Comparison of ENCODE assay signal across 1 fruit fly cellular context in the genomic region with DNA sequence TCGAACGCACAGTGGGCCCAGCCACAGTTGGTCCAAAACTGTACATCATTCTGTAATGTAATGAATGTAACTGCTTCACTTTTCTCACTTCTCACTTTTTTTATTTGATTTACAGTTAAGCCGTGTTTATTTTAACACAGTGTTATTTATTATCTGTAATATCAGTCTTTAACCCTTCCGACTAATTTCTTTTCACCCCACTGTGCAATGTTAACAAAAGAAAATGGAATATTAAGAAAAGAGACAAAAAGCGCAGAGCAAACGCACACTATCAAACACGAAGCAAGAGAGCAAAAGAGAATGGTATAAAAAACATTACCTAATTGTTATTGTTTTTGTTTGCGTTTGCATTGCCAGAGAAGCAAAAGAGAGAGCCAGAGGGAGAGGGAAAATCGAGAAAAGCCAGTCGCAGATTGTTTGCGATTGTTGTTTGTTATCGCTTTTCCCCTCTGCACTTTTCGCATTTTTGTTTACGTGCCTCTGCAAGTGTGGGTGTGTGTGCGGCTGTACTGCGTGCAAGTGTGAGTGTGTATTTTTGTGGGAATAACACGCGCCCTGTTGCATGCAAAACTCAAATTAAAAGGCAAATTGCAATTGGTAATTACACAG.
A peak's percentile ranks its signal among the peaks of the same experiment; 100 is the strongest.
TF ChIP-seq lines count a peak whose summit lies in the region.

No protein-coding gene starts in this region.

TF ChIP-seq in whole organism, embryonic, 481 proteins besides CTCF, POLR2A, EP300 and RAD21 (continued from another document):
- peak; percentile 12 for TF ChIP-seq BEAF-32 (GFP tag; optimal IDR thresholded peaks at IDR 0.05; lab: Kevin White, UChicago)
- TF ChIP-seq tx (GFP tag; optimal IDR thresholded peaks at IDR 0.05; lab: Kevin White, UChicago): peak; percentile 98
- peak; percentile 97 for TF ChIP-seq Abd-B (GFP tag; optimal IDR thresholded peaks at IDR 0.05; lab: Kevin White, UChicago)
- TF ChIP-seq nom (GFP tag; optimal IDR thresholded peaks at IDR 0.05; lab: Kevin White, UChicago): peak; percentile 84
- TF ChIP-seq ERR (GFP tag; optimal IDR thresholded peaks at IDR 0.05; lab: Kevin White, UChicago): peak; percentile 98
- peak; percentile 98 for TF ChIP-seq CG4282 (GFP tag; optimal IDR thresholded peaks at IDR 0.05; lab: Kevin White, UChicago)
- TF ChIP-seq tll (GFP tag; optimal IDR thresholded peaks at IDR 0.05; lab: Kevin White, UChicago): peak in 1 of 2 experiments; percentile 90
- peak; percentile 88 for TF ChIP-seq CG17802 (tag; optimal IDR thresholded peaks at IDR 0.05; lab: Kevin White, UChicago)
- TF ChIP-seq btn (GFP tag; optimal IDR thresholded peaks at IDR 0.05; lab: Kevin White, UChicago): peak; percentile 98
- TF ChIP-seq pum (GFP tag; optimal IDR thresholded peaks at IDR 0.05; lab: Kevin White, UChicago): peak; percentile 98
- TF ChIP-seq CG31224 (GFP tag; IDR thresholded peaks at IDR 0.05; lab: Robert Waterston, UW): peak; percentile 92
- TF ChIP-seq Fer2 (tag; optimal IDR thresholded peaks at IDR 0.05; lab: Kevin White, UChicago): peak; percentile 91
- TF ChIP-seq CG2678 (tag; optimal IDR thresholded peaks at IDR 0.05; lab: Kevin White, UChicago): peak; percentile 99
- TF ChIP-seq CG6654 (GFP tag; optimal IDR thresholded peaks at IDR 0.05; lab: Kevin White, UChicago): peak; percentile 92
- peak; percentile 98 for TF ChIP-seq ind (GFP tag; optimal IDR thresholded peaks at IDR 0.05; lab: Kevin White, UChicago)
- TF ChIP-seq so (GFP tag; IDR thresholded peaks at IDR 0.05; lab: Robert Waterston, UW): peak; percentile 97
- TF ChIP-seq Dad (GFP tag; optimal IDR thresholded peaks at IDR 0.05; lab: Kevin White, UChicago): peak; percentile 98
- TF ChIP-seq corto (GFP tag; optimal IDR thresholded peaks at IDR 0.05; lab: Kevin White, UChicago): peak; percentile 60
TF ChIP-seq in whole organism, embryonic: peak in this region for 453.
